Worm (Caenorhabditis elegans) whole organism, L4 larva: Measurements from ENCODE around the gene W02H5.2.

Experiments used
- D1046.2 ChIP-seq: fragments of 200-800 bp; sonication (Bioruptor generic); IDR thresholded peaks from 2 replicates; pipeline ENCODE4 v1.3.6; 2022; ENCODE audit warnings: missing genetic modification characterization, missing compliant biosample characterization
- F26F4.8 ChIP-seq: fragments of 200-800 bp; sonication (Bioruptor generic); conservative IDR thresholded peaks from 2 replicates; pipeline ENCODE4 v1.3.6; 2022; ENCODE audit warnings: missing genetic modification characterization, missing compliant biosample characterization
- F49E8.2 ChIP-seq: sonication (generic microtip); optimal IDR thresholded peaks from 2 replicates; lab custom pipeline; 2016; ENCODE audit warnings: missing compliant biosample characterization, mild to moderate bottlenecking, missing genetic modification characterization, borderline replicate concordance
- T20F7.1 ChIP-seq: fragments of 200-800 bp; sonication (Bioruptor generic); optimal IDR thresholded peaks from 2 replicates; lab custom pipeline; 2018; ENCODE audit warnings: mild to moderate bottlenecking, missing genetic modification characterization, missing compliant biosample characterization
- Y105C5A.15 ChIP-seq: fragments of 200-800 bp; sonication (Bioruptor generic); IDR thresholded peaks from 2 replicates; pipeline ENCODE4 v1.3.6; 2022; ENCODE audit warnings: missing genetic modification characterization, missing compliant biosample characterization
- Y5F2A.4 ChIP-seq: fragments of 200-800 bp; sonication (Bioruptor generic); optimal IDR thresholded peaks from 2 replicates; lab custom pipeline; 2018; ENCODE audit warnings: mild to moderate bottlenecking, missing genetic modification characterization, missing compliant biosample characterization
- ZK546.5 ChIP-seq, 2 experiments: sonication (generic microtip); optimal IDR thresholded peaks; 2 replicates each; lab custom pipeline; 2017; ENCODE audit warnings: missing biosample characterization in 2 of 2, missing genetic modification characterization in 2 of 2
- aha-1 ChIP-seq: fragments of 150-350 bp; peaks from one replicate; lab custom pipeline; 2014; ENCODE audit warnings: missing biosample characterization, missing genetic modification characterization
- attf-4 ChIP-seq: sonication (generic microtip); optimal IDR thresholded peaks from 3 replicates; lab custom pipeline; 2017; ENCODE audit warnings: missing biosample characterization, missing genetic modification characterization
- ceh-28 ChIP-seq: fragments of 150-350 bp; optimal IDR thresholded peaks from 2 replicates; lab custom pipeline; 2014; ENCODE audit warnings: missing biosample characterization, missing genetic modification reagents, missing genetic modification characterization
- ceh-62 ChIP-seq: sonication (generic microtip); optimal IDR thresholded peaks from 2 replicates; lab custom pipeline; 2017; ENCODE audit warnings: missing biosample characterization, missing genetic modification characterization
- cey-2 ChIP-seq: sonication (generic microtip); optimal IDR thresholded peaks from 3 replicates; lab custom pipeline; 2017; ENCODE audit warnings: missing genetic modification characterization, mild to moderate bottlenecking, missing compliant biosample characterization, antibody characterized with exemption, borderline replicate concordance; ENCODE audit not compliant: insufficient read depth
- daf-16 ChIP-seq, 3 experiments: sonication (generic microtip); optimal IDR thresholded peaks; 2 replicates each; lab custom pipeline; 2016 to 2017; ENCODE audit warnings: missing genetic modification characterization in 3 of 3, missing genetic modification reagents in 3 of 3, mild to moderate bottlenecking in 2 of 3, missing compliant biosample characterization in 2 of 3, missing biosample characterization in 1 of 3, moderate library complexity in 1 of 3
- daf-19 ChIP-seq: fragments of 200-800 bp; sonication (Bioruptor generic); conservative IDR thresholded peaks from 2 replicates; pipeline ENCODE4 v1.3.6; 2022; ENCODE audit warnings: missing genetic modification characterization, missing compliant biosample characterization
- daf-8 ChIP-seq: fragments of 200-800 bp; sonication (Bioruptor generic); IDR thresholded peaks from 2 replicates; pipeline ENCODE4 v1.3.6; 2022; ENCODE audit warnings: missing genetic modification characterization, missing compliant biosample characterization
- dmd-8 ChIP-seq: fragments of 200-800 bp; sonication (Bioruptor generic); IDR thresholded peaks from 2 replicates; pipeline ENCODE4 v1.3.6; 2022; ENCODE audit warnings: missing genetic modification characterization, missing compliant biosample characterization
- dmd-9 ChIP-seq: fragments of 200-800 bp; sonication (Bioruptor generic); IDR thresholded peaks from 2 replicates; pipeline ENCODE4 v1.3.6; 2022; ENCODE audit warnings: missing genetic modification reagents, missing genetic modification characterization, missing compliant biosample characterization
- dve-1 ChIP-seq: sonication (generic microtip); optimal IDR thresholded peaks from 2 replicates; lab custom pipeline; 2017; ENCODE audit warnings: antibody characterized with exemption, mild to moderate bottlenecking, missing genetic modification characterization, missing compliant biosample characterization; ENCODE audit not compliant: insufficient read depth
- hif-1 ChIP-seq, 2 experiments: sonication (generic microtip); optimal IDR thresholded peaks; 2 replicates each; lab custom pipeline; 2016 to 2017; ENCODE audit warnings: missing compliant biosample characterization in 2 of 2, missing genetic modification characterization in 2 of 2, missing genetic modification reagents in 2 of 2, missing genotype in 2 of 2, mild to moderate bottlenecking in 1 of 2
- hlh-11 ChIP-seq: fragments of 200-800 bp; sonication (Bioruptor generic); optimal IDR thresholded peaks from 2 replicates; lab custom pipeline; 2018; ENCODE audit warnings: mild to moderate bottlenecking, missing genetic modification characterization, missing compliant biosample characterization
- hlh-30 ChIP-seq: sonication (generic microtip); optimal IDR thresholded peaks from 2 replicates; lab custom pipeline; 2017; ENCODE audit warnings: antibody characterized with exemption, mild to moderate bottlenecking, missing genetic modification characterization, missing compliant biosample characterization; ENCODE audit not compliant: insufficient read depth
- jun-1 ChIP-seq: fragments of 150-350 bp; optimal IDR thresholded peaks from 2 replicates; lab custom pipeline; 2014; ENCODE audit warnings: missing biosample characterization, missing genetic modification reagents, missing genetic modification characterization
- lim-7 ChIP-seq: fragments of 200-800 bp; sonication (Bioruptor generic); IDR thresholded peaks from 2 replicates; pipeline ENCODE4 v1.3.6; 2022; ENCODE audit warnings: missing genetic modification characterization, missing compliant biosample characterization
- lin-1 ChIP-seq: fragments of 200-800 bp; sonication (Bioruptor generic); IDR thresholded peaks from 2 replicates; pipeline ENCODE4 v1.3.6; 2022; ENCODE audit warnings: missing genetic modification reagents, missing genetic modification characterization, missing compliant biosample characterization
- lin-38 ChIP-seq: fragments of 200-800 bp; sonication (Bioruptor generic); IDR thresholded peaks from 2 replicates; pipeline ENCODE4 v1.3.6; 2022; ENCODE audit warnings: missing genetic modification reagents, missing genetic modification characterization, missing compliant biosample characterization
- lin-39 ChIP-seq: fragments of 150-350 bp; optimal IDR thresholded peaks from 2 replicates; lab custom pipeline; 2014; ENCODE audit warnings: missing biosample characterization, missing genetic modification reagents, missing genetic modification characterization
- lir-3 ChIP-seq: sonication (generic microtip); optimal IDR thresholded peaks from 2 replicates; lab custom pipeline; 2016; ENCODE audit warnings: mild to moderate bottlenecking, missing genetic modification characterization, missing compliant biosample characterization
- lsy-2 ChIP-seq, 2 experiments: fragments of 150-350 bp in 1 of 2; sonication (generic microtip) in 1 of 2; optimal IDR thresholded peaks; 2 replicates each; lab custom pipeline; 2014 to 2017; ENCODE audit warnings: missing biosample characterization in 2 of 2, missing genetic modification characterization in 2 of 2
- madf-9 ChIP-seq: fragments of 200-800 bp; sonication (Bioruptor generic); conservative IDR thresholded peaks from 2 replicates; pipeline ENCODE4 v1.3.6; 2022; ENCODE audit warnings: missing genetic modification reagents, missing genetic modification characterization, missing compliant biosample characterization
- mdl-1 ChIP-seq, 2 experiments: fragments of 150-350 bp in 1 of 2; sonication (generic microtip) in 1 of 2; optimal IDR thresholded peaks; 2 replicates each; lab custom pipeline; 2014 to 2017; ENCODE audit warnings: missing biosample characterization in 2 of 2, missing genetic modification characterization in 2 of 2
- nhr-102 ChIP-seq: sonication (generic microtip); optimal IDR thresholded peaks from 2 replicates; lab custom pipeline; 2016; ENCODE audit warnings: mild to moderate bottlenecking, missing genetic modification characterization, moderate library complexity, missing compliant biosample characterization
- nhr-111 ChIP-seq: fragments of 200-800 bp; sonication (Bioruptor generic); optimal IDR thresholded peaks from 2 replicates; lab custom pipeline; 2018; ENCODE audit warnings: mild to moderate bottlenecking, missing genetic modification characterization, missing compliant biosample characterization
- nhr-41 ChIP-seq: fragments of 200-800 bp; sonication (Bioruptor generic); IDR thresholded peaks from 2 replicates; pipeline ENCODE4 v1.3.6; 2022; ENCODE audit warnings: missing genetic modification reagents, missing genetic modification characterization, missing compliant biosample characterization
- nhr-42 ChIP-seq: fragments of 200-800 bp; sonication (Bioruptor generic); IDR thresholded peaks from 2 replicates; pipeline ENCODE4 v1.3.6; 2022; ENCODE audit warnings: missing genetic modification characterization, missing compliant biosample characterization
- nhr-48 ChIP-seq: sonication (generic microtip); optimal IDR thresholded peaks from 2 replicates; lab custom pipeline; 2016; ENCODE audit warnings: mild to moderate bottlenecking, missing genetic modification characterization, missing compliant biosample characterization
- nhr-6 ChIP-seq: fragments of 150-350 bp; optimal IDR thresholded peaks from 2 replicates; lab custom pipeline; 2014; ENCODE audit warnings: missing biosample characterization, missing genetic modification characterization
- rbr-2 ChIP-seq: sonication (generic microtip); optimal IDR thresholded peaks from 2 replicates; lab custom pipeline; 2016; ENCODE audit warnings: missing genotype, missing genetic modification characterization, missing compliant biosample characterization
- saeg-2 ChIP-seq: fragments of 200-800 bp; sonication (Bioruptor generic); IDR thresholded peaks from 2 replicates; pipeline ENCODE4 v1.3.6; 2022; ENCODE audit warnings: missing genetic modification reagents, missing genetic modification characterization, missing compliant biosample characterization
- sdz-12 ChIP-seq: fragments of 200-800 bp; sonication (Bioruptor generic); optimal IDR thresholded peaks from 2 replicates; lab custom pipeline; 2018; ENCODE audit warnings: mild to moderate bottlenecking, missing genetic modification characterization, missing compliant biosample characterization
- set-16 ChIP-seq: fragments of 200-800 bp; sonication (Bioruptor generic); IDR thresholded peaks from 2 replicates; pipeline ENCODE4 v1.3.6; 2022; ENCODE audit warnings: missing genetic modification reagents, missing genetic modification characterization, missing compliant biosample characterization
- skn-1 ChIP-seq: fragments of 150-350 bp; optimal IDR thresholded peaks from 2 replicates; lab custom pipeline; 2014; ENCODE audit warnings: missing biosample characterization, missing genetic modification characterization
- spr-3 ChIP-seq: fragments of 200-800 bp; sonication (Bioruptor generic); optimal IDR thresholded peaks from 2 replicates; lab custom pipeline; 2018; ENCODE audit warnings: mild to moderate bottlenecking, missing genetic modification characterization, missing compliant biosample characterization
- tra-1 ChIP-seq: fragments of 200-800 bp; sonication (Bioruptor generic); IDR thresholded peaks from 2 replicates; pipeline ENCODE4 v1.3.6; 2022; ENCODE audit warnings: missing genetic modification reagents, missing genetic modification characterization, missing compliant biosample characterization
- unc-130 ChIP-seq: sonication (generic microtip); optimal IDR thresholded peaks from 2 replicates; lab custom pipeline; 2016; ENCODE audit warnings: missing genetic modification reagents, missing genetic modification characterization, missing compliant biosample characterization
- unc-39 ChIP-seq: sonication (generic microtip); optimal IDR thresholded peaks from 2 replicates; lab custom pipeline; 2017; ENCODE audit warnings: missing biosample characterization, missing genetic modification characterization
- vab-7 ChIP-seq: fragments of 200-800 bp; sonication (Bioruptor generic); IDR thresholded peaks from 2 replicates; pipeline ENCODE4 v1.3.6; 2022; ENCODE audit warnings: missing genetic modification reagents, missing genetic modification characterization, missing compliant biosample characterization
- zag-1 ChIP-seq: fragments of 150-350 bp; optimal IDR thresholded peaks from 2 replicates; lab custom pipeline; 2014; ENCODE audit warnings: missing biosample characterization, missing genetic modification characterization
- zfp-2 ChIP-seq: sonication (generic microtip); optimal IDR thresholded peaks from 2 replicates; lab custom pipeline; 2016; ENCODE audit warnings: mild to moderate bottlenecking, missing genetic modification characterization, missing compliant biosample characterization
- zfp-3 ChIP-seq: fragments of 200-800 bp; sonication (Bioruptor generic); conservative IDR thresholded peaks from 2 replicates; pipeline ENCODE4 v1.3.6; 2022; ENCODE audit warnings: missing genetic modification reagents, missing genetic modification characterization, missing compliant biosample characterization
- ztf-7 ChIP-seq: fragments of 150-350 bp; optimal IDR thresholded peaks from 2 replicates; lab custom pipeline; 2014; ENCODE audit warnings: missing biosample characterization, missing genetic modification characterization

The W02H5.2 gene

DNA sequence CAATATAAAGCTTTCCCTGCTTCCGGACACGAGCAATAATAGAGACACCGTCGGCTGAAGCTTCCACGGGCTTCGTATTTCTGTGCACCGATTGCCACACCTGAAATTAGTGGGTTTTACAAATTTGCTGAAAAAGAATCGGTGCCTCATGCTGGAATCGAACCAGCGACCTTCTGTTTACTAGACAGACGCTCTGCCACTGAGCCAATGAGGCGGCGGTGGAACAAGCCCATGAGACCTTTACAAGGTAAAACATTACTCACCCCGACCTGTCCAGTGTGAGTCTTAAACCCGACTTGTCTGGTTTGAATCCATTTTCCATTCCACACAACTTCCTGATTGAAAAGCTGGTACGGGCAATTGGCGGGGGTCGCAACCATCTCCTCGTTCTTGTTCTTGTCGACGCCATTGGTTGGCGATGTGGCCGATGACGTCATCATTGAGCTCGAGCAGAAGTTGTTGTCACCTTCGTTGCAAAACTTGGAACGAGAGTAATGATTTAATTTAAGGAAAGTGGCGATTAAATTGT, 25.5 kb downstream of the W02H5.2 start, which contains the start of gene ndx-2 (continued):
- TF ChIP-seq lim-7 (GFP tag; lab: Robert Waterston, UW) (peak; percentile 93), nhr-6 (tag; lab: Kevin White, UChicago) (no peak), jun-1 (tag; lab: Kevin White, UChicago) (no peak), zfp-3 (GFP tag; lab: Robert Waterston, UW) (no peak), unc-130 (GFP tag; lab: Kevin White, UChicago) (no peak), zfp-2 (tag; lab: Kevin White, UChicago) (no peak), ceh-62 (tag; lab: Kevin White, UChicago) (no peak), D1046.2 (GFP tag; lab: Robert Waterston, UW) (no peak), dve-1 (tag; lab: Kevin White, UChicago) (peak; percentile 10), nhr-41 (GFP tag; lab: Robert Waterston, UW) (peak; percentile 65; the same call in 1 of the 2 replicates), tra-1 (GFP tag; lab: Robert Waterston, UW) (peak; percentile 45; the same call in 1 of the 2 replicates), sdz-12 (no peak), skn-1 (tag; lab: Kevin White, UChicago) (no peak), nhr-111 (peak; percentile 82), vab-7 (GFP tag; lab: Robert Waterston, UW) (0 out of 2 replicates have a peak, but pooled peaks have one; percentile 46), ztf-7 (tag; lab: Kevin White, UChicago) (no peak), ceh-28 (tag; lab: Kevin White, UChicago) (no peak), nhr-42 (GFP tag; lab: Robert Waterston, UW) (0 out of 2 replicates have a peak, but pooled peaks have one; percentile 29), daf-8 (GFP tag; lab: Robert Waterston, UW) (no peak), nhr-48 (tag; lab: Kevin White, UChicago) (no peak), nhr-102 (tag; lab: Kevin White, UChicago) (peak; percentile 8), F49E8.2 (tag; lab: Kevin White, UChicago) (no peak), dmd-8 (GFP tag; lab: Robert Waterston, UW) (peak; percentile 79; the same call in 1 of the 2 replicates), saeg-2 (GFP tag; lab: Robert Waterston, UW) (no peak), lin-38 (GFP tag; lab: Robert Waterston, UW) (peak; percentile 85), F26F4.8 (GFP tag; lab: Robert Waterston, UW) (peak; percentile 90), T20F7.1 (no peak), Y5F2A.4 (GFP tag; lab: Kevin White, UChicago) (peak; percentile 41), mdl-1 (tag; optimal IDR thresholded peaks at IDR 0.05; lab: Kevin White, UChicago) (no peak), lin-39 (tag; lab: Kevin White, UChicago) (no peak), spr-3 (GFP tag; lab: Kevin White, UChicago) (no peak), madf-9 (GFP tag; lab: Robert Waterston, UW) (peak; percentile 43; the same call in 1 of the 2 replicates), daf-19 (no peak), hlh-11 (tag; lab: Kevin White, UChicago) (peak; percentile 10), unc-39 (tag; lab: Kevin White, UChicago) (no peak), Y105C5A.15 (GFP tag; lab: Robert Waterston, UW) (0 out of 2 replicates have a peak, but pooled peaks have one; percentile 47), aha-1 (tag; lab: Kevin White, UChicago) (no peak), attf-4 (tag; lab: Kevin White, UChicago) (no peak), rbr-2 (tag; lab: Kevin White, UChicago) (peak; percentile 9), zag-1 (tag; lab: Kevin White, UChicago) (no peak), ZK546.5 (tag; optimal IDR thresholded peaks at IDR 0.05; lab: Kevin White, UChicago) (no peak), lir-3 (tag; lab: Kevin White, UChicago) (no peak), daf-16 (GFP tag; optimal IDR thresholded peaks at IDR 0.05; lab: Kevin White, UChicago) (peak in 1 of 2 experiments; percentile 57), daf-16 (tag; optimal IDR thresholded peaks at IDR 0.05; lab: Kevin White, UChicago) (peak; percentile 90), cey-2 (no peak), dmd-9 (no peak), lsy-2 (tag; optimal IDR thresholded peaks at IDR 0.05; lab: Kevin White, UChicago) (no peak), hif-1 (tag; optimal IDR thresholded peaks at IDR 0.05; lab: Kevin White, UChicago) (no peak), set-16 (GFP tag; lab: Robert Waterston, UW) (no peak), lin-1 (GFP tag; lab: Robert Waterston, UW) (peak; percentile 17; the same call in 1 of the 2 replicates), hlh-30 (tag; lab: Kevin White, UChicago) (peak; percentile 6)
